Worm (Caenorhabditis elegans) whole organism, mixed stage, embryonic: ENCODE measurements around the gene crp-1.

ENCODE experiments used
- M03D4.4 ChIP-seq: sonication (generic microtip); optimal IDR thresholded peaks from 2 replicates; lab custom pipeline; 2017; ENCODE audit warnings: mild to moderate bottlenecking, missing genetic modification characterization, missing compliant biosample characterization
- bed-3 ChIP-seq: fragments of 200-800 bp; sonication (Bioruptor generic); optimal IDR thresholded peaks from 3 replicates; lab custom pipeline; 2018; ENCODE audit warnings: mild to moderate bottlenecking, missing genetic modification characterization, moderate library complexity, missing compliant biosample characterization
- blmp-1 ChIP-seq: fragments of 150-350 bp; optimal IDR thresholded peaks from 2 replicates; lab custom pipeline; 2014; ENCODE audit warnings: missing biosample characterization, missing genetic modification characterization
- ceh-39 ChIP-seq: fragments of 150-350 bp; optimal IDR thresholded peaks from 2 replicates; lab custom pipeline; 2014; ENCODE audit warnings: missing biosample characterization, missing genetic modification characterization
- ceh-83 ChIP-seq: fragments of 200-800 bp; sonication (Bioruptor generic); optimal IDR thresholded peaks from 2 replicates; lab custom pipeline; 2018; ENCODE audit warnings: mild to moderate bottlenecking, missing genetic modification characterization, missing compliant biosample characterization
- ces-1 ChIP-seq: fragments of 150-350 bp; optimal IDR thresholded peaks from 2 replicates; lab custom pipeline; 2014; ENCODE audit warnings: missing biosample characterization, missing genetic modification reagents, missing genetic modification characterization
- cnd-1 ChIP-seq: fragments of 200-800 bp; sonication (Bioruptor generic); optimal IDR thresholded peaks from 2 replicates; lab custom pipeline; 2018; ENCODE audit warnings: mild to moderate bottlenecking, missing genetic modification characterization, missing compliant biosample characterization
- drap-1 ChIP-seq: fragments of 200-800 bp; sonication (Bioruptor generic); optimal IDR thresholded peaks from 3 replicates; lab custom pipeline; 2018; ENCODE audit warnings: mild to moderate bottlenecking, missing genetic modification characterization, missing compliant biosample characterization
- elt-1 ChIP-seq: sonication (generic microtip); optimal IDR thresholded peaks from 2 replicates; lab custom pipeline; 2017; ENCODE audit warnings: missing genetic modification characterization, mild to moderate bottlenecking, missing compliant biosample characterization, antibody characterized with exemption, moderate library complexity, borderline replicate concordance; ENCODE audit not compliant: insufficient read depth
- elt-3 ChIP-seq: fragments of 150-350 bp; optimal IDR thresholded peaks from 2 replicates; lab custom pipeline; 2014; ENCODE audit warnings: missing biosample characterization, missing genetic modification characterization
- flh-1 ChIP-seq: fragments of 200-800 bp; sonication (Bioruptor generic); optimal IDR thresholded peaks from 2 replicates; lab custom pipeline; 2018; ENCODE audit warnings: mild to moderate bottlenecking, missing genetic modification characterization, moderate library complexity, missing compliant biosample characterization
- ham-2 ChIP-seq: fragments of 200-800 bp; sonication (Bioruptor generic); optimal IDR thresholded peaks from 2 replicates; lab custom pipeline; 2018; ENCODE audit warnings: mild to moderate bottlenecking, missing genetic modification characterization, missing compliant biosample characterization
- hlh-1 ChIP-seq: fragments of 150-350 bp; optimal IDR thresholded peaks from 2 replicates; lab custom pipeline; 2014; ENCODE audit warnings: missing biosample characterization, missing genetic modification reagents, missing genetic modification characterization
- lin-13 ChIP-seq: fragments of 150-350 bp; optimal IDR thresholded peaks from 2 replicates; lab custom pipeline; 2014; ENCODE audit warnings: missing biosample characterization, missing genetic modification characterization
- lsy-2 ChIP-seq: fragments of 150-350 bp; optimal IDR thresholded peaks from 2 replicates; lab custom pipeline; 2014; ENCODE audit warnings: missing biosample characterization, missing genetic modification characterization
- mab-5 ChIP-seq: fragments of 150-350 bp; optimal IDR thresholded peaks from 2 replicates; lab custom pipeline; 2014; ENCODE audit warnings: missing biosample characterization, missing genetic modification characterization
- mep-1 ChIP-seq: fragments of 150-350 bp; optimal IDR thresholded peaks from 2 replicates; lab custom pipeline; 2017; ENCODE audit warnings: missing biosample characterization, missing genetic modification reagents, missing genetic modification characterization, inconsistent platforms
- mls-2 ChIP-seq: sonication (generic microtip); optimal IDR thresholded peaks from 2 replicates; lab custom pipeline; 2016; ENCODE audit warnings: mild to moderate bottlenecking, missing genetic modification characterization, moderate library complexity, missing compliant biosample characterization
- nhr-12 ChIP-seq: fragments of 150-350 bp; optimal IDR thresholded peaks from 2 replicates; lab custom pipeline; 2014; ENCODE audit warnings: missing biosample characterization, missing genetic modification characterization
- nhr-2 ChIP-seq: fragments of 150-350 bp; optimal IDR thresholded peaks from 2 replicates; lab custom pipeline; 2014; ENCODE audit warnings: missing biosample characterization, missing genetic modification characterization
- nhr-237 ChIP-seq: fragments of 150-350 bp; optimal IDR thresholded peaks from 2 replicates; lab custom pipeline; 2014; ENCODE audit warnings: missing biosample characterization, missing genetic modification characterization
- nhr-28 ChIP-seq: fragments of 150-350 bp; optimal IDR thresholded peaks from 2 replicates; lab custom pipeline; 2014; ENCODE audit warnings: missing biosample characterization, missing genetic modification characterization
- nhr-76 ChIP-seq: sonication (generic microtip); optimal IDR thresholded peaks from 2 replicates; lab custom pipeline; 2017; ENCODE audit warnings: missing biosample characterization, missing genetic modification characterization
- sem-2 ChIP-seq: fragments of 200-800 bp; sonication (Bioruptor generic); optimal IDR thresholded peaks from 2 replicates; lab custom pipeline; 2018; ENCODE audit warnings: mild to moderate bottlenecking, missing genetic modification characterization, missing compliant biosample characterization
- sptf-1 ChIP-seq: sonication (generic microtip); optimal IDR thresholded peaks from 2 replicates; lab custom pipeline; 2017; ENCODE audit warnings: mild to moderate bottlenecking, missing genetic modification characterization, moderate library complexity, missing compliant biosample characterization
- tbx-8 ChIP-seq: fragments of 200-800 bp; sonication (Bioruptor generic); optimal IDR thresholded peaks from 2 replicates; lab custom pipeline; 2018; ENCODE audit warnings: mild to moderate bottlenecking, missing genetic modification characterization, moderate library complexity, missing compliant biosample characterization
- unc-120 ChIP-seq: sonication (generic microtip); optimal IDR thresholded peaks from 2 replicates; lab custom pipeline; 2017; ENCODE audit warnings: missing genetic modification characterization, missing compliant biosample characterization; ENCODE audit not compliant: poor library complexity, severe bottlenecking
- unc-39 ChIP-seq: fragments of 150-350 bp; optimal IDR thresholded peaks from 2 replicates; lab custom pipeline; 2014; ENCODE audit warnings: missing biosample characterization, missing genetic modification characterization
- unc-62 ChIP-seq: fragments of 150-350 bp; optimal IDR thresholded peaks from 2 replicates; lab custom pipeline; 2014; ENCODE audit warnings: missing biosample characterization, missing genetic modification reagents, missing genetic modification characterization

The crp-1 gene

DNA sequence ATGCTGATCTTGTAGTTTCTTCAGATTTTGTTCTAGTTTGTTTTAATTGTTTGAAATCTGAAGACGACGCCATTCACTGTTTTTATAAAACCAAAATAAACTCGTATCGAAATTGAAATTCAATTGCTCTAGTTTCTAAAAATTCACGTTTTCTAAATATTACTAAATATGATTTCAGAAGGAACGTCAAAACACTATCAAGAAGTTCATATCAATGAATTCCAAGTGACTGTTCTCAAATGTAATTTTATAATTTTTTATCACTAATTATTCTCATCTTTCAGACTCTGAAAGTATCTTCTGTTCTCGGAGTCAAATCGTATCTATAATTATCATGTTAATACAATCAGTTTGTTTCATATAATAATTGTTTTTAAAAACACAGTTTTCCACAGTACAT, 37.6 kb upstream of the crp-1 start, which contains the start of gene snf-10:
Gene snf-10, minus strand, starts transcription at position 101 of the 400 bp plus-strand sequence.
- TF ChIP-seq ceh-83 (GFP tag; lab: Kevin White, UChicago) (no peak), mls-2 (no peak), M03D4.4 (tag; lab: Kevin White, UChicago) (no peak), hlh-1 (tag; lab: Kevin White, UChicago) (no peak), nhr-12 (tag; lab: Kevin White, UChicago) (no peak), mep-1 (no peak), bed-3 (GFP tag; lab: Kevin White, UChicago) (no peak)

DNA sequence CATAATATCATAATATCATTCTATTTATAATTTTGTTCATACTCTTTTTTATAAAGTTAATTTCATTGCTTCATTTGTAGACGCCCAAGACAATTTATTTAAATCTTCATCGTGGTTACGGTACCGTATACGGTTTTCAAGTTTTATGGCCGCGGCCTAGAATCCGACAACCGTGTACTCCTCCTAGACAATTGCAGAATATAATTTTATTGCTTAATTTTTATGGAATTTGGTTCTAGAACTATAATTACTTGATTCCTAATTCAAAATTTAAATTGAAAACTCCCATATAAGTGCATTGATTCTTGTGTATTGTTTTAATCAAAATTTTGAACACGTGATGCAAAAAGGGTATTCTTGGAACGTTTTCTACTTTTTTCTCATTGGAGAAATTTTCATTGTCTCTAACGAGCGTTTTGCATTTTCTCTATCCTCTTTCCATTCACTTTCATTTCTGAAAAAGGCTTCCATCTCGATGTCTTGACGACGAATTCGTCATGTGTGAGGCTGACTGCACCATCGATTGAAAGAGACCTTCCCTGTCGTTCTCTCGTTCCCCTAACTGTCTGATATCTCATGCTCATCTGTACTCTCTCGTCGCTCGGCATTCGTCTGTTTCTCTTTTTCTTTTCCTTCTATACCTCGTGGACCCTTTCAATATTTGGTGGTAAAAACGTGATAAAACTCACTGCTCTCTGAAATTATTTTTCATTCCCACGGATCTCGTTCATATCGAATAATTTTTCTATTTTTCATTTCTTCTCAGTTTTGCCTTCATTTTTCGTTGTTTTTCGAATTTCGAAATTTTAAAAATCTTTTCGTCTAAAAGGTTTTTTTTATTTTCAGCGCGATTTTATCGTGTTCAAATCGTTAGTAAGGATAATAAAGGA, 37.0 kb upstream of the crp-1 start, which contains the start of gene pap-1:
Gene pap-1, plus strand, starts transcription at position 840 of the 890 bp plus-strand sequence.
- TF ChIP-seq tbx-8 (GFP tag; lab: Kevin White, UChicago) = no peak
- no peak for TF ChIP-seq elt-3 (tag; lab: Kevin White, UChicago)
- peak; percentile 8 for TF ChIP-seq unc-120
- peak; percentile 61 for TF ChIP-seq lsy-2 (tag; lab: Kevin White, UChicago)

DNA sequence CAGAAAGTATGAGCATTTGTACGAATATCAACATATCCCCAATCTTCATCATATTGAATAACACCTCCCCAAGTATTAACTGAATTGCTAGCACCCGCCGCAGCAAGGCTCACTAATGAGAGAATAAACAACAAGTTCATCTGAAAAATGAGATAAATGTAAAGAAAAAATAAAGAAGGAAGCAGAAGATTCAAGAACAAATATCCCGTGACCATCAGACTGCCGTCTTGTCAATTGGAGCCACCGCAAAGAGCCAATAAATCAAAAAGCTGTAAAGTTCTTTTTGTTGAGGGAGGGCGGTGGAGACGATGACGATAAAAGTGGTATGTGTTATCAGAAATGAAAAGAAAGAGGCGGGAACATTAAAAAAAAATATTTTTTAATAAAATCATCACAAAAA, 24.9 kb upstream of the crp-1 start, which contains the start of gene Y32F6A.5:
Gene Y32F6A.5, minus strand, starts transcription at position 140 of the 400 bp plus-strand sequence.
- TF ChIP-seq mep-1 = no peak
- TF ChIP-seq cnd-1 (tag; lab: Kevin White, UChicago) = no peak
- TF ChIP-seq bed-3 (GFP tag; lab: Kevin White, UChicago) = no peak

DNA sequence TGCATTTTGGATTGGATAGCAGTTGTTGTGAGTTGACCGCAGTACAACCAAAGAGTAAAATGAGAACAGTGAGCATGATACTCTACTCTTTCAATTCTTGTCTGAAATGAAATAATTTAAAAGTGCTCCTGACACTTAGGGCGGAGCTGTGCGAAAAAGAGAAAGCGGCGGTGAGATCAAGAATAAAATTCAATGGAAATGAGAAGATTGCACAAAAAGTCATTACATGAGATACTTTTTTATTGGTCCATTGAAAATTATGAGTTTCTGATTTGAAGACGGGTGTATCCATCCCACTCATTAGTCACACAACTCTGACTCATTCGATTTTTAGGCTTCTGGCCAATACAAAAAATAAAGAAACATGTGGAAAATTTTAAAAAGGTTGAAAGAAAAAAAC, 21.1 kb upstream of the crp-1 start, which contains the start of gene F22E12.1:
Gene F22E12.1, minus strand, starts transcription at position 101 of the 400 bp plus-strand sequence.
- TF ChIP-seq M03D4.4 (tag; lab: Kevin White, UChicago) = no peak
- no peak for TF ChIP-seq mep-1
- TF ChIP-seq hlh-1 (tag; lab: Kevin White, UChicago) = no peak
- no peak for TF ChIP-seq lin-13 (tag; lab: Kevin White, UChicago)
- TF ChIP-seq cnd-1 (tag; lab: Kevin White, UChicago) = no peak
- no peak for TF ChIP-seq nhr-237 (tag; lab: Kevin White, UChicago)
- no peak for TF ChIP-seq elt-3 (tag; lab: Kevin White, UChicago)
- TF ChIP-seq nhr-76 (tag; lab: Kevin White, UChicago) = no peak
- TF ChIP-seq blmp-1 (tag; lab: Kevin White, UChicago) = no peak
- no peak for TF ChIP-seq nhr-28 (tag; lab: Kevin White, UChicago)
- TF ChIP-seq ham-2 (GFP tag; lab: Kevin White, UChicago) = no peak
- TF ChIP-seq unc-62 (GFP tag; lab: Kevin White, UChicago) = no peak
- no peak for TF ChIP-seq nhr-2 (tag; lab: Kevin White, UChicago)
- TF ChIP-seq lsy-2 (tag; lab: Kevin White, UChicago) = no peak
- no peak for TF ChIP-seq unc-120
- TF ChIP-seq sem-2 (GFP tag; lab: Kevin White, UChicago) = no peak
- no peak for TF ChIP-seq ces-1 (GFP tag; lab: Kevin White, UChicago)
- TF ChIP-seq, all 35 proteins: peak for 0

DNA sequence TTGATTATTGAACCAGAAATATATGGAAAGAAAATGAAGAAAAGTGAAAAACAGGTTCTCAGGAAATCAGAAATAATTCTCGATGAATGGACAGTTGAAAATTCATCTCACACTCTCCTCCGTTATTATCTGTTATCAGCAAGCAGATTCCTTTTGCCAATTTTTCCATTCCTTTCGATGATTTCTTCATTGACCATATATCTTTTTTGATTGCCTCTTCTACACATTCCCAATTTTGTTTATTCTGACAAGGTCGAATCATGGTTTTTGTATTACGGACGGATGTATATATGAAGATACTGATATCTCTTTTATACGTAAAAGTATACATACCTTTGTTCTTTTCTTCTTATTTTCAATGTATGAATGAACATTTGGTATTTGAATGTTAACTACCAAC, 17.7 kb upstream of the crp-1 start:
- TF ChIP-seq cnd-1 (tag; lab: Kevin White, UChicago) (no peak), drap-1 (GFP tag; lab: Kevin White, UChicago) (no peak), nhr-2 (tag; lab: Kevin White, UChicago) (no peak), ceh-39 (tag; lab: Kevin White, UChicago) (no peak), elt-1 (tag; lab: Kevin White, UChicago) (no peak), flh-1 (GFP tag; lab: Kevin White, UChicago) (no peak), sptf-1 (tag; lab: Kevin White, UChicago) (no peak), nhr-12 (tag; lab: Kevin White, UChicago) (no peak), mab-5 (no peak), unc-39 (no peak)
